Worm (Caenorhabditis elegans) whole organism, L1 larva: ENCODE measurements around the gene mec-3.

ENCODE experiments used
- ceh-82 ChIP-seq, 3 experiments: fragments of 150-350 bp in 1 of 3; sonication (generic microtip) in 2 of 3; optimal IDR thresholded peaks; 2 replicates each; lab custom pipeline; 2014 to 2017; ENCODE audit warnings: missing biosample characterization in 3 of 3, missing genetic modification characterization in 3 of 3
- ces-1 ChIP-seq: fragments of 150-350 bp; optimal IDR thresholded peaks from 2 replicates; lab custom pipeline; 2014; ENCODE audit warnings: missing biosample characterization, missing genetic modification reagents, missing genetic modification characterization
- elt-2 ChIP-seq: sonication (generic microtip); optimal IDR thresholded peaks from 2 replicates; lab custom pipeline; 2016; ENCODE audit warnings: missing genetic modification characterization, mild to moderate bottlenecking, inconsistent platforms, missing compliant biosample characterization, missing genetic modification reagents
- fkh-4 ChIP-seq: sonication (generic microtip); optimal IDR thresholded peaks from 2 replicates; lab custom pipeline; 2016; ENCODE audit warnings: missing compliant biosample characterization, missing genetic modification characterization, borderline replicate concordance
- fkh-8 ChIP-seq: sonication (generic microtip); optimal IDR thresholded peaks from 2 replicates; lab custom pipeline; 2016; ENCODE audit warnings: mild to moderate bottlenecking, missing genetic modification characterization, missing compliant biosample characterization
- fos-1 ChIP-seq: fragments of 150-350 bp; optimal IDR thresholded peaks from 2 replicates; lab custom pipeline; 2014; ENCODE audit warnings: missing biosample characterization, missing genetic modification characterization
- lin-39 ChIP-seq: fragments of 150-350 bp; optimal IDR thresholded peaks from 2 replicates; lab custom pipeline; 2014; ENCODE audit warnings: missing biosample characterization, missing genetic modification reagents, missing genetic modification characterization
- nhr-76 ChIP-seq: sonication (generic microtip); optimal IDR thresholded peaks from 2 replicates; lab custom pipeline; 2017; ENCODE audit warnings: missing biosample characterization, missing genetic modification characterization
- unc-30 ChIP-seq: sonication (generic microtip); optimal IDR thresholded peaks from 2 replicates; lab custom pipeline; 2017; ENCODE audit warnings: missing biosample characterization, missing genetic modification characterization
- ztf-11 ChIP-seq, 2 experiments: sonication (generic microtip); optimal IDR thresholded peaks; 2 replicates each; lab custom pipeline; 2016 to 2017; ENCODE audit warnings: missing genetic modification characterization in 2 of 2, missing biosample characterization in 1 of 2, missing compliant biosample characterization in 1 of 2

ce11 chrIV:10425129-10425528 lies 36.5 kb downstream of the mec-3 start:
- TF ChIP-seq elt-2 (tag; lab: Kevin White, UChicago): no peak
- no peak for TF ChIP-seq lin-39 (tag; lab: Kevin White, UChicago)
- TF ChIP-seq fkh-4 (tag; lab: Kevin White, UChicago): no peak
- TF ChIP-seq ztf-11 (tag; optimal IDR thresholded peaks at IDR 0.05; lab: Kevin White, UChicago): peak in 1 of 2 experiments; percentile 24
- TF ChIP-seq ces-1 (GFP tag; lab: Kevin White, UChicago): no peak
- no peak for TF ChIP-seq fos-1 (tag; lab: Kevin White, UChicago)
- no peak for TF ChIP-seq fkh-8 (tag; lab: Kevin White, UChicago)
- TF ChIP-seq unc-30 (tag; lab: Kevin White, UChicago): no peak
- TF ChIP-seq ceh-82 (tag; optimal IDR thresholded peaks at IDR 0.05; lab: Kevin White, UChicago): peak in 1 of 3 experiments; percentile 5
- TF ChIP-seq nhr-76: no peak
